Worm (Caenorhabditis elegans): ENCODE results near the gene srw-1.

ce11 chrV:15148800-15149199 lies 49.3 kb upstream of the srw-1 start, which contains the start of gene T09F5.1:
- TF ChIP-seq F13C5.2 (tag; optimal IDR thresholded peaks at IDR 0.05) (no peak), ets-7 (tag; optimal IDR thresholded peaks at IDR 0.05) (no peak), flt-1 (GFP tag; IDR thresholded peaks at IDR 0.05) (no peak), ama-1 (optimal IDR thresholded peaks at IDR 0.05) (no peak), scrt-1 (GFP tag; IDR thresholded peaks at IDR 0.05) (no peak), tra-4 (tag; optimal IDR thresholded peaks at IDR 0.05) (no peak)

All from whole organism, early embryonic.